Worm (Caenorhabditis elegans): ENCODE results near the gene Y97E10AR.8.

Gene Y97E10AR.8

ce11 chrV:7970519-7970918, 34.6 kb upstream of the Y97E10AR.8 start:
- TF ChIP-seq peb-1 (tag; optimal IDR thresholded peaks at IDR 0.05) (no peak), nhr-21 (tag; optimal IDR thresholded peaks at IDR 0.05) (peak; percentile 11), fos-1 (tag; optimal IDR thresholded peaks at IDR 0.05) (no peak), lsy-2 (tag; optimal IDR thresholded peaks at IDR 0.05) (peak in 1 of 2 experiments; percentile 28), unc-55 (GFP tag; optimal IDR thresholded peaks at IDR 0.05) (peak; percentile 54)

ce11 chrV:7971376-7971775, 33.7 kb upstream of the Y97E10AR.8 start:
- TF ChIP-seq ceh-16 (tag; optimal IDR thresholded peaks at IDR 0.05): no peak
- no peak for TF ChIP-seq nhr-12 (tag; optimal IDR thresholded peaks at IDR 0.05)
- no peak for TF ChIP-seq dmd-4 (tag; optimal IDR thresholded peaks at IDR 0.05)
- no peak for TF ChIP-seq unc-39 (tag; optimal IDR thresholded peaks at IDR 0.05)
- TF ChIP-seq nhr-25 (tag; optimal IDR thresholded peaks at IDR 0.05): no peak
- no peak for TF ChIP-seq F13H6.1 (tag; optimal IDR thresholded peaks at IDR 0.05)
- TF ChIP-seq skn-1 (tag; optimal IDR thresholded peaks at IDR 0.05): no peak
- no peak for TF ChIP-seq nhr-23 (tag; optimal IDR thresholded peaks at IDR 0.05)
- TF ChIP-seq ceh-82 (tag; optimal IDR thresholded peaks at IDR 0.05): no peak

- TF ChIP-seq sem-4 (tag; optimal IDR thresholded peaks at IDR 0.05): no peak
- TF ChIP-seq F13H6.1 (tag; optimal IDR thresholded peaks at IDR 0.05): no peak
- TF ChIP-seq nhr-6 (tag; optimal IDR thresholded peaks at IDR 0.05): no peak
- no peak for TF ChIP-seq alr-1 (tag; optimal IDR thresholded peaks at IDR 0.05)
- no peak for TF ChIP-seq nhr-21 (tag; optimal IDR thresholded peaks at IDR 0.05)
- TF ChIP-seq unc-55 (GFP tag; optimal IDR thresholded peaks at IDR 0.05): peak; percentile 59
- no peak for TF ChIP-seq ZK546.5 (tag; optimal IDR thresholded peaks at IDR 0.05)
- peak; percentile 20 for TF ChIP-seq C34F6.9 (tag; optimal IDR thresholded peaks at IDR 0.05)
- no peak for TF ChIP-seq ztf-11 (tag; optimal IDR thresholded peaks at IDR 0.05)
- TF ChIP-seq nhr-10 (tag; optimal IDR thresholded peaks at IDR 0.05): no peak
- TF ChIP-seq mdl-1 (tag; optimal IDR thresholded peaks at IDR 0.05): no peak
- peak; percentile 15 for TF ChIP-seq sma-9 (GFP tag; optimal IDR thresholded peaks at IDR 0.05)
- TF ChIP-seq sma-9 (tag; optimal IDR thresholded peaks at IDR 0.05): no peak
- TF ChIP-seq nhr-129 (tag; optimal IDR thresholded peaks at IDR 0.05): peak; percentile 10
- peak; percentile 98 for TF ChIP-seq fos-1 (tag; optimal IDR thresholded peaks at IDR 0.05)
- TF ChIP-seq aly-2 (tag; optimal IDR thresholded peaks at IDR 0.05): no peak
Measured at ce11 chrV:7977701-7978461, 27.2 kb upstream of the Y97E10AR.8 start, which contains the start of gene let-413. Gene let-413, minus strand, starts transcription at chrV:7977776.

- TF ChIP-seq peb-1 (tag; optimal IDR thresholded peaks at IDR 0.05): peak; percentile 36
- TF ChIP-seq nhr-11 (tag; optimal IDR thresholded peaks at IDR 0.05): no peak
- TF ChIP-seq lin-11 (tag; optimal IDR thresholded peaks at IDR 0.05): no peak
- no peak for TF ChIP-seq egl-27 (tag; optimal IDR thresholded peaks at IDR 0.05)
- TF ChIP-seq mdl-1 (tag; optimal IDR thresholded peaks at IDR 0.05): no peak
- no peak for TF ChIP-seq elt-3 (tag; optimal IDR thresholded peaks at IDR 0.05)
- peak; percentile 67 for TF ChIP-seq fos-1 (tag; optimal IDR thresholded peaks at IDR 0.05)
- no peak for TF ChIP-seq crh-2 (tag; optimal IDR thresholded peaks at IDR 0.05)
- no peak for TF ChIP-seq nhr-77 (tag; optimal IDR thresholded peaks at IDR 0.05)
- no peak for TF ChIP-seq ztf-1 (GFP tag; conservative IDR thresholded peaks at IDR 0.05)
- no peak for TF ChIP-seq nhr-12 (tag; optimal IDR thresholded peaks at IDR 0.05)
- TF ChIP-seq R02D3.7 (tag; optimal IDR thresholded peaks at IDR 0.05): no peak
- no peak for TF ChIP-seq zag-1 (tag; optimal IDR thresholded peaks at IDR 0.05)
- no peak for TF ChIP-seq nhr-23 (tag; optimal IDR thresholded peaks at IDR 0.05)
- no peak for TF ChIP-seq nhr-237 (tag; optimal IDR thresholded peaks at IDR 0.05)
- no peak for TF ChIP-seq mbf-1 (tag; optimal IDR thresholded peaks at IDR 0.05)
- no peak for TF ChIP-seq dmd-4 (tag; optimal IDR thresholded peaks at IDR 0.05)
- no peak for TF ChIP-seq ZK546.5 (tag; optimal IDR thresholded peaks at IDR 0.05)
- no peak for TF ChIP-seq lin-13 (GFP tag; optimal IDR thresholded peaks at IDR 0.05)
- TF ChIP-seq elt-1 (tag; optimal IDR thresholded peaks at IDR 0.05): no peak
- TF ChIP-seq blmp-1 (tag; optimal IDR thresholded peaks at IDR 0.05; ENCODE audit: insufficient read depth): no peak
- TF ChIP-seq sma-3 (GFP tag; optimal IDR thresholded peaks at IDR 0.05): peak; percentile 9
- TF ChIP-seq aly-2 (tag; optimal IDR thresholded peaks at IDR 0.05): no peak
- TF ChIP-seq nhr-129 (tag; optimal IDR thresholded peaks at IDR 0.05): peak; percentile 83
- TF ChIP-seq nhr-21 (tag; optimal IDR thresholded peaks at IDR 0.05): no peak
- TF ChIP-seq skn-1 (tag; optimal IDR thresholded peaks at IDR 0.05): no peak
- TF ChIP-seq sma-9 (GFP tag; optimal IDR thresholded peaks at IDR 0.05): peak; percentile 25
- TF ChIP-seq sma-9 (tag; optimal IDR thresholded peaks at IDR 0.05): no peak
- TF ChIP-seq C34F6.9 (tag; optimal IDR thresholded peaks at IDR 0.05): no peak
- no peak for TF ChIP-seq mab-5 (tag; optimal IDR thresholded peaks at IDR 0.05)
- peak; percentile 78 for TF ChIP-seq nhr-25 (tag; optimal IDR thresholded peaks at IDR 0.05)
- TF ChIP-seq ztf-11 (tag; optimal IDR thresholded peaks at IDR 0.05): no peak
- no peak for TF ChIP-seq unc-39 (tag; optimal IDR thresholded peaks at IDR 0.05)
- TF ChIP-seq lin-39 (tag; optimal IDR thresholded peaks at IDR 0.05): no peak
- peak; percentile 5 to 46 for TF ChIP-seq lsy-2 (tag; optimal IDR thresholded peaks at IDR 0.05)
- no peak for TF ChIP-seq Y55F3AM.14 (GFP tag; optimal IDR thresholded peaks at IDR 0.05)
- TF ChIP-seq ceh-82 (tag; optimal IDR thresholded peaks at IDR 0.05): no peak
- no peak for TF ChIP-seq ama-1 (optimal IDR thresholded peaks at IDR 0.05)
Measured at ce11 chrV:7978798-7979197, 26.3 kb upstream of the Y97E10AR.8 start.
